Fruit fly (Drosophila melanogaster): ENCODE results near the gene CG17196.

CG17196 gene

DNA sequence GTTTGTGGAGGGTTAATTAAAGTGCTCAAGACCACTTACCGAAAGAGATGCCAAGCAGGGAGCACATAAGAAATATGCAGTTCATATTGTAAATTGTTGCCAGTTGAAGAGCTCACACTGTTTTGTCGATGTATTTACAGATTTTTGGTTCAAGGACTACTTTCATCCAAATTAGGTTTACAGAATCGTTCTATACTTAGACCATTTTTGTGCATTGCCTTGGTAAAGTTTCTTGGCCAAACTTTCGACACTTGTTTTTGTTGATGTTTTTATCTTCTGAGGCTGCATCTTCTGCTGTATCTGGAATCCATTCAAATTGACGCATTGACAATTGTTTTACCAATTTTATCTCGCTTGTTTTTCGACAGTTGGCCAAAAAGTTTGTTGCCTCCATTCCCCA, 14.3 kb upstream of the CG17196 start, which contains the start of gene CG31093:
TSS of gene CG31093 (minus strand) at position 101 of the 400 bp plus-strand sequence.
- TF ChIP-seq salr (GFP tag; optimal IDR thresholded peaks at IDR 0.05): no peak
- TF ChIP-seq Hr39 (GFP tag; optimal IDR thresholded peaks at IDR 0.05): no peak
- no peak for TF ChIP-seq CG6808 (GFP tag; optimal IDR thresholded peaks at IDR 0.05)
- no peak for TF ChIP-seq esn (GFP tag; optimal IDR thresholded peaks at IDR 0.05)
- no peak for TF ChIP-seq CG6854 (GFP tag; optimal IDR thresholded peaks at IDR 0.05)
- no peak for TF ChIP-seq CG16779 (tag; optimal IDR thresholded peaks at IDR 0.05)
- no peak for TF ChIP-seq CG10669 (GFP tag; optimal IDR thresholded peaks at IDR 0.05)
- TF ChIP-seq CG32006 (GFP tag; optimal IDR thresholded peaks at IDR 0.05): no peak
- no peak for TF ChIP-seq lz (GFP tag; optimal IDR thresholded peaks at IDR 0.05)
- TF ChIP-seq CG8632 (GFP tag; optimal IDR thresholded peaks at IDR 0.05): no peak
- TF ChIP-seq CG1621 (tag; optimal IDR thresholded peaks at IDR 0.05): no peak
- TF ChIP-seq CG8119 (GFP tag; IDR thresholded peaks at IDR 0.05): no peak
- TF ChIP-seq ss (GFP tag; optimal IDR thresholded peaks at IDR 0.05): no peak
- TF ChIP-seq pdm3 (GFP tag; optimal IDR thresholded peaks at IDR 0.05): no peak
- no peak for TF ChIP-seq CG8319 (GFP tag; optimal IDR thresholded peaks at IDR 0.05)
- no peak for TF ChIP-seq CG15336 (GFP tag; IDR thresholded peaks at IDR 0.05)
- no peak for TF ChIP-seq CG10631 (GFP tag; optimal IDR thresholded peaks at IDR 0.05)
- TF ChIP-seq CG11294 (GFP tag; IDR thresholded peaks at IDR 0.05): no peak
- TF ChIP-seq Sox14 (GFP tag; optimal IDR thresholded peaks at IDR 0.05): no peak

DNA sequence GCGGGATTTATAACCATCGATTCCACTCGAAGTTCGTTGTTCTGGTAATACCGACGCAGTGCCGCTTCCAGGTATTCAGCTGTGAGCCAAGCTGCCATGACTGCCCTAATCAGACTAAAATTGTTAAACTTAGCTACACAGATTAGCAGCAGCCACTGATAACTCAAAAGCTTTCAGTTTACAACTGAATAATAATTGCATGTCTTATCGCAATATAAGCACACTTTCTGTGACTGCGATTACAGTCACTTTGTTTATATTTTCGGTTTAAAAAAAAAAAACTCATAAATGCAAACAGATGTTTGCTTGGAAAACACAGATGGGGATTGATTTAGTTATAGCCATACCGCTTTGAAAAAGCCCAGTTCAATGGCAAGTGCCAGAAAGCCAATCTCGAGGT, 13.3 kb upstream of the CG17196 start, which contains the start of gene CG31380:
TSS of gene CG31380 (minus strand) at position 101 of the 400 bp plus-strand sequence.
- no peak for TF ChIP-seq CG11902 (GFP tag; optimal IDR thresholded peaks at IDR 0.05)
- no peak for TF ChIP-seq lz (GFP tag; optimal IDR thresholded peaks at IDR 0.05)
- TF ChIP-seq Gug (GFP tag; IDR thresholded peaks at IDR 0.05): no peak

DNA sequence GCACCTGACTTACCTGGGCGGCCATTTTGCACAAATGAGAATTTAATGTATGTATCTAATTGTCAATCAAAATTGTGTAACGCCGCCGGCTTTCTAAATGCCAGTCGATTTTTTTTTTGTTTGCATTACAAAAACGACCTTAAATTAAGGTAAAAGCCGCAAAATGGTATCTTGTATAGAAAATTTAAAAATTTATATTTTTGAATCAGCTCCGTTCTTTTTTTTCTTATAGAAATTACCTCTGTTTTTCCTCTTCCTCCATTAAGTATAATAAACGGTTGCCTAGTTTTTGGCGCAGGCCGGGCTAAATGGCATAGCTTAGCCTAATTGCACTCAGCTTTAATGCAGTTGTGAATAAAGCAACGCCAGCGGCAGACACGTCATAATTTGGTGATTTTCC, 11.2 kb upstream of the CG17196 start, which contains the start of gene CG4960:
TSS of gene CG4960 (minus strand) at position 101 of the 400 bp plus-strand sequence.
- no peak for TF ChIP-seq Ets21C (GFP tag; optimal IDR thresholded peaks at IDR 0.05)
- TF ChIP-seq lz (GFP tag; optimal IDR thresholded peaks at IDR 0.05): no peak
- no peak for TF ChIP-seq dsx (GFP tag; optimal IDR thresholded peaks at IDR 0.05; ENCODE audit: poor library complexity, severe bottlenecking)
- no peak for TF ChIP-seq fd85E (GFP tag; optimal IDR thresholded peaks at IDR 0.05)
- no peak for TF ChIP-seq Blimp-1 (GFP tag; optimal IDR thresholded peaks at IDR 0.05)
- TF ChIP-seq topi (GFP tag; optimal IDR thresholded peaks at IDR 0.05): no peak
- no peak for TF ChIP-seq CG6808 (GFP tag; optimal IDR thresholded peaks at IDR 0.05)
- no peak for TF ChIP-seq CG34406 (GFP tag; optimal IDR thresholded peaks at IDR 0.05)
- TF ChIP-seq CG8119 (GFP tag; IDR thresholded peaks at IDR 0.05): no peak
- TF ChIP-seq Gug (GFP tag; IDR thresholded peaks at IDR 0.05): no peak
- TF ChIP-seq CG8319 (GFP tag; optimal IDR thresholded peaks at IDR 0.05): no peak
- no peak for TF ChIP-seq svp (GFP tag)
- no peak for TF ChIP-seq Sox14 (GFP tag; optimal IDR thresholded peaks at IDR 0.05)

DNA sequence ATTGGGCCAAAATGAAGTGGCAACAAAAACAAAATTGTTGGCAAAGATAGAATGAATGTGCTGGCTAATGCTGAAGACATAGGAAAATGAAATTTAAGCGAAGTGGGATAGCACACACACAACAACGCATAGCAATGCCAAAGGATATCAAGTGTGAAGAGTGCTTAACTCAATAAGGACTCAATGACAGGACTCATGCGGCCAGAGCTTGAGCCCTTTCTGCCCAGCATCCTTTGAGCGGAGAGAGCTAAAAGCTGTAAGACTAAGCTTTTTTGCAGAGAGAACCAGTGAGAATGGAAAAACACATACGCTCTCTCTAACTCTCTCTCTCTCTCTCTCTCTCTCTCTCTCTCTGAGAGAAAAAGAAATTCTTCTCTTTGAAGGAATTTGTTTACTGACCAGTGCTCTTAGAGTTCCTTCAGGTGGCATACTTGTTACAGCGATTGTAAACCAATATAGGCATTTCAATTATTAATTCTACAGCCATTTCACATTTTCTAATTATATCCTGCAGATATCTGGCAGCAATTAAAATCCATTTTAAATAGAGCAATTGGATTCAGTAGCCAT, 6.9 kb upstream of the CG17196 start:
- no peak for TF ChIP-seq CG11762 (GFP tag; optimal IDR thresholded peaks at IDR 0.05; ENCODE audit: insufficient read depth)
- no peak for TF ChIP-seq topi (GFP tag; optimal IDR thresholded peaks at IDR 0.05)
- no peak for TF ChIP-seq dsx (GFP tag; optimal IDR thresholded peaks at IDR 0.05; ENCODE audit: poor library complexity, severe bottlenecking)
- no peak for TF ChIP-seq Hr39 (GFP tag; optimal IDR thresholded peaks at IDR 0.05)
- no peak for TF ChIP-seq Sox14 (GFP tag; optimal IDR thresholded peaks at IDR 0.05)
- no peak for TF ChIP-seq pdm3 (GFP tag; optimal IDR thresholded peaks at IDR 0.05)
- TF ChIP-seq lz (GFP tag; optimal IDR thresholded peaks at IDR 0.05): no peak
- no peak for TF ChIP-seq CG10669 (GFP tag; optimal IDR thresholded peaks at IDR 0.05)
- no peak for TF ChIP-seq CG32006 (GFP tag; optimal IDR thresholded peaks at IDR 0.05)
- TF ChIP-seq fkh (GFP tag; optimal IDR thresholded peaks at IDR 0.05): no peak
- no peak for TF ChIP-seq eg (GFP tag; IDR thresholded peaks at IDR 0.05)
- TF ChIP-seq spab (GFP tag; optimal IDR thresholded peaks at IDR 0.05): no peak
- TF ChIP-seq Eip75B (GFP tag; optimal IDR thresholded peaks at IDR 0.05): no peak
- TF ChIP-seq CG6792 (GFP tag; optimal IDR thresholded peaks at IDR 0.05): no peak
- no peak for TF ChIP-seq CG6854 (GFP tag; optimal IDR thresholded peaks at IDR 0.05)
- TF ChIP-seq ss (GFP tag; optimal IDR thresholded peaks at IDR 0.05): no peak
- no peak for TF ChIP-seq Ets21C (GFP tag; optimal IDR thresholded peaks at IDR 0.05)
- TF ChIP-seq Hr4 (GFP tag; optimal IDR thresholded peaks at IDR 0.05): no peak
